Fruit fly (Drosophila melanogaster): Measurements from ENCODE around the gene CG32263.

CG32263 gene

DNA sequence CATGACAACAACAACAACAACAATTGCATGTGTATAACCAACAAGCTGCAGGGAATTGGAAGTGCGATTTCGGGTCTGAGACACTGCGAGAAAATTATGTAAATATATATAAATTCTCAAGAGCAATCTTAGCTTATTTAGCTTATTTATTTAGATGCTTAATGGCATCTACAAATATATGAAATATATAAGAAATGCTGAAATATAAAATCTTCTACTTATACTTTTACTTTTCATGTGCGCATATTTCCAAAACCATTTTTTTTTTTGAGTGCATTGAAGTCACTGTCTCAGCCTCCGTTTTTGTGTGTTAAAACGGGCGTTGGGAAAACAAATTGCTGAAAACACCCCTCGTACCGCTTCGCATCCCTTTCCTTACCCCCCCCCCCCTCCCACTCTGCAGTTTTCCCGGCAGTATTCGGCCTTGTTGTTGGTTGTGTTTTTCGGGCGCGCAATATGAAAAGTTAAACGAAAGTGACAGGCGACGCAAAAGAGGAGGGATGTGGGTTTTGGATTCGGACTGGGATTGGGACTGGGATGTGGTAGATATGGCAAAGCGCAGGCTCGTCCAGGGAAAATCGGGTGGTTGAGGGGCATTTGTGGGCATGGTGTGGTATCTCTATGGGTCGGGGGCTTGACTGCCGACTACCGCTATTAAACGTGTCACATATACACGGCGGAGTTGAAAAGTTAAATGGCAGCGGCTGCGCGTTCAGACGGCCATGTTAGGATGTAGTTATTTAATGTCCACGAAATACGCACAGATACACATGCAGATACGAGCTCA is 44.5 kb upstream of the CG32263 start (continued):
- TF ChIP-seq CG10654 (GFP tag; optimal IDR thresholded peaks at IDR 0.05) (peak; percentile 22), zen2 (GFP tag; IDR thresholded peaks at IDR 0.05; ENCODE audit: partially characterized antibody) (no peak; the same call in 2 of the 3 replicates), CG11504 (tag; optimal IDR thresholded peaks at IDR 0.05) (peak; percentile 62), CG16863 (GFP tag; optimal IDR thresholded peaks at IDR 0.05) (no peak), bsh (GFP tag; optimal IDR thresholded peaks at IDR 0.05) (peak in 1 of 2 experiments; percentile 82), hbn (GFP tag; IDR thresholded peaks at IDR 0.05; ENCODE audit: partially characterized antibody) (no peak), Kr (GFP tag; optimal IDR thresholded peaks at IDR 0.05) (no peak), wor (GFP tag; IDR thresholded peaks at IDR 0.05) (no peak), CG11093 (GFP tag; IDR thresholded peaks at IDR 0.05) (no peak), unpg (GFP tag; optimal IDR thresholded peaks at IDR 0.05) (peak; percentile 63), CG2712 (tag; optimal IDR thresholded peaks at IDR 0.05) (peak; percentile 68), Lim3 (GFP tag; IDR thresholded peaks at IDR 0.05) (no peak), CG4360 (GFP tag; IDR thresholded peaks at IDR 0.05) (peak; percentile 90), ci (GFP tag; IDR thresholded peaks at IDR 0.05) (no peak; the same call in 2 of the 3 replicates), CG11723 (GFP tag; optimal IDR thresholded peaks at IDR 0.05) (peak; percentile 33), bigmax (GFP tag; optimal IDR thresholded peaks at IDR 0.05) (no peak), vfl (GFP tag; optimal IDR thresholded peaks at IDR 0.05) (no peak), sisA (GFP tag; IDR thresholded peaks at IDR 0.05) (peak; percentile 53), CG12104 (GFP tag; optimal IDR thresholded peaks at IDR 0.05) (no peak), CG32772 (GFP tag; IDR thresholded peaks at IDR 0.05) (peak; percentile 46; the same call in 1 of the 2 replicates), CG8765 (GFP tag; IDR thresholded peaks at IDR 0.05) (no peak; the same call in 1 of the 2 replicates), pzg (GFP tag; optimal IDR thresholded peaks at IDR 0.05) (no peak), twi (tag; optimal IDR thresholded peaks at IDR 0.05) (peak; percentile 18), ro (GFP tag; IDR thresholded peaks at IDR 0.05) (no peak), CG33557 (GFP tag; optimal IDR thresholded peaks at IDR 0.05) (peak; percentile 69), CG17361 (GFP tag; IDR thresholded peaks at IDR 0.05) (peak; percentile 66; the same call in 2 of the 3 replicates), Doc3 (GFP tag; IDR thresholded peaks at IDR 0.05; ENCODE audit: partially characterized antibody) (no peak), nerfin-2 (GFP tag; IDR thresholded peaks at IDR 0.05; ENCODE audit: partially characterized antibody) (no peak), vnd (GFP tag; IDR thresholded peaks at IDR 0.05; ENCODE audit: partially characterized antibody) (no peak), CG31441 (GFP tag; IDR thresholded peaks at IDR 0.05) (peak; percentile 68), Aef1 (GFP tag; IDR thresholded peaks at IDR 0.05) (no peak), tap (tag; optimal IDR thresholded peaks at IDR 0.05) (no peak), CG18599 (GFP tag; optimal IDR thresholded peaks at IDR 0.05) (peak; percentile 36), Abd-B (GFP tag; optimal IDR thresholded peaks at IDR 0.05) (peak; percentile 42), CG18011 (GFP tag; optimal IDR thresholded peaks at IDR 0.05) (no peak), Mrtf (GFP tag; IDR thresholded peaks at IDR 0.05) (no peak), CG10366 (GFP tag; IDR thresholded peaks at IDR 0.05) (peak; percentile 20; the same call in 1 of the 2 replicates), CG16779 (GFP tag; IDR thresholded peaks at IDR 0.05) (no peak)

dm6 chr3L:3852842-3853241 is 41.9 kb upstream of the CG32263 start:
- TF ChIP-seq ara (GFP tag; IDR thresholded peaks at IDR 0.05) (peak; percentile 70), CG32767 (GFP tag; IDR thresholded peaks at IDR 0.05) (no peak; the same call in 1 of the 2 replicates), BtbVII (GFP tag; optimal IDR thresholded peaks at IDR 0.05) (no peak), repo (GFP tag; optimal IDR thresholded peaks at IDR 0.05) (no peak), ewg (GFP tag; optimal IDR thresholded peaks at IDR 0.05) (peak; percentile 69), exex (tag; optimal IDR thresholded peaks at IDR 0.05) (no peak), CG9817 (tag; optimal IDR thresholded peaks at IDR 0.05) (peak; percentile 10), Ssrp (tag; optimal IDR thresholded peaks at IDR 0.05) (peak; percentile 76), dmrt11E (tag; optimal IDR thresholded peaks at IDR 0.05) (peak; percentile 69), ash1 (GFP tag; optimal IDR thresholded peaks at IDR 0.05) (no peak), CG2678 (tag; optimal IDR thresholded peaks at IDR 0.05) (peak; percentile 34), ttk (GFP tag; IDR thresholded peaks at IDR 0.05) (peak; percentile 69), CG17829 (tag; optimal IDR thresholded peaks at IDR 0.05) (peak; percentile 34)

Data from whole organism, embryonic.